Fruit fly (Drosophila melanogaster): ENCODE measurements around the gene Pmvk.

The Pmvk gene

DNA sequence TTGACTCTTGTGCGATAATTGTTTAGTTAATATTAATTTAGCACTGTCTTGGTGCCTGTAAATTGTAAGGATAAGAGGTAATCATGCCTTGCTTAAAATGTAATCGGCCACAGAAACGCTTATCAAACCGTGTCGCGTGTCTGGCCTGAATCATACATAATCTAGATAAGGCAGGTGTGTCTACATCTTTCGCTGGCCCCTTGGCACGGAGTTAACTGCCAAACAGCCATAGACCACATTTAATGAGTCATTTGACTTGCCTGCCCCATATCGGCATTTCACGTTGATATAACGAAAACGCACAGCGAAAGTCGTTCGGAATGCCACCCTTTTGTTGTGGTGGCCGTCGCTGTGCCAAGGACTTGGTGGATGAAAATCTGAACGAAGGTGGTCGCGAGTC is 44.9 kb downstream of the Pmvk start, which contains the start of gene CG31697 (continued):
- TF ChIP-seq Hey (tag; optimal IDR thresholded peaks at IDR 0.05) (peak; percentile 68), sug (tag; optimal IDR thresholded peaks at IDR 0.05) (peak; percentile 58), nerfin-1 (tag; optimal IDR thresholded peaks at IDR 0.05) (peak; percentile 76), Pdp1 (GFP tag; optimal IDR thresholded peaks at IDR 0.05) (peak in 1 of 2 experiments; percentile 8)

dm6 chr2L:19533247-19533646 is 46.9 kb downstream of the Pmvk start, which contains the start of gene CG33116:
CG33116 (plus strand) TSS chr2L:19533479.
- TF ChIP-seq her (GFP tag; optimal IDR thresholded peaks at IDR 0.05) (peak; percentile 82), CG18011 (GFP tag; optimal IDR thresholded peaks at IDR 0.05) (peak; percentile 58), Dek (tag; optimal IDR thresholded peaks at IDR 0.05) (peak; percentile 62), z (GFP tag; IDR thresholded peaks at IDR 0.05) (no peak), p53 (GFP tag; optimal IDR thresholded peaks at IDR 0.05) (peak; percentile 61), tin (GFP tag; optimal IDR thresholded peaks at IDR 0.05) (peak; percentile 87), slou (GFP tag; optimal IDR thresholded peaks at IDR 0.05) (peak; percentile 77), CG14860 (GFP tag; IDR thresholded peaks at IDR 0.05; ENCODE audit: partially characterized antibody) (no peak), Ada2b (GFP tag; IDR thresholded peaks at IDR 0.05) (peak; percentile 59; the same call in 1 of the 2 replicates), CG8281 (tag; optimal IDR thresholded peaks at IDR 0.05) (peak; percentile 45), az2 (GFP tag; optimal IDR thresholded peaks at IDR 0.05) (peak; percentile 85), CG6654 (GFP tag; optimal IDR thresholded peaks at IDR 0.05) (peak; percentile 50), CG11093 (GFP tag; IDR thresholded peaks at IDR 0.05) (peak; percentile 20; the same call in 1 of the 3 replicates), Blimp-1 (GFP tag; optimal IDR thresholded peaks at IDR 0.05) (peak; percentile 72), bbx (GFP tag; IDR thresholded peaks at IDR 0.05; ENCODE audit: partially characterized antibody) (peak; percentile 58), jigr1 (GFP tag; IDR thresholded peaks at IDR 0.05) (no peak), CG3407 (GFP tag; optimal IDR thresholded peaks at IDR 0.05) (peak; percentile 66), chm (GFP tag; IDR thresholded peaks at IDR 0.05) (peak; percentile 86), CG10654 (GFP tag; optimal IDR thresholded peaks at IDR 0.05) (peak; percentile 84), Fer3 (tag; optimal IDR thresholded peaks at IDR 0.05) (peak; percentile 78), esg (GFP tag; conservative IDR thresholded peaks at IDR 0.05) (no peak), Sry-δ (GFP tag; optimal IDR thresholded peaks at IDR 0.05) (peak; percentile 48), lola (GFP tag; optimal IDR thresholded peaks at IDR 0.05) (peak in 1 of 3 experiments; percentile 85), unc-4 (GFP tag; IDR thresholded peaks at IDR 0.05; ENCODE audit: partially characterized antibody) (no peak), mld (GFP tag; IDR thresholded peaks at IDR 0.05; ENCODE audit: partially characterized antibody) (no peak), stwl (tag; optimal IDR thresholded peaks at IDR 0.05) (peak; percentile 85), CG9932 (GFP tag; IDR thresholded peaks at IDR 0.05) (peak; percentile 85), CG6854 (GFP tag; optimal IDR thresholded peaks at IDR 0.05) (peak; percentile 41), pho (GFP tag; optimal IDR thresholded peaks at IDR 0.05) (peak; percentile 81), PHDP (tag; optimal IDR thresholded peaks at IDR 0.05) (peak; percentile 74), CG9817 (tag; optimal IDR thresholded peaks at IDR 0.05) (peak; percentile 65), Side (GFP tag; optimal IDR thresholded peaks at IDR 0.05) (peak; percentile 80), CG2202 (tag; optimal IDR thresholded peaks at IDR 0.05) (peak; percentile 63), gcm2 (GFP tag; optimal IDR thresholded peaks at IDR 0.05) (peak; percentile 54), CG32772 (GFP tag; IDR thresholded peaks at IDR 0.05) (peak; percentile 67), pfk (GFP tag; optimal IDR thresholded peaks at IDR 0.05) (peak; percentile 23), CG4360 (GFP tag; IDR thresholded peaks at IDR 0.05) (0 out of 2 replicates have a peak, but pooled peaks have one; percentile 38), scrt (GFP tag; optimal IDR thresholded peaks at IDR 0.05) (peak; percentile 72), NC2α (GFP tag; optimal IDR thresholded peaks at IDR 0.05) (peak; percentile 76), tup (GFP tag; optimal IDR thresholded peaks at IDR 0.05) (peak; percentile 66), emc (GFP tag; optimal IDR thresholded peaks at IDR 0.05) (peak; percentile 28), CG14014 (GFP tag; IDR thresholded peaks at IDR 0.05) (peak; percentile 74; the same call in 1 of the 2 replicates), CG6813 (GFP tag; optimal IDR thresholded peaks at IDR 0.05) (peak; percentile 72), ase (GFP tag; IDR thresholded peaks at IDR 0.05) (peak; percentile 82)

Data from whole organism, embryonic.